Worm (Caenorhabditis elegans): Measurements from ENCODE around the gene F14F7.4.

DNA sequence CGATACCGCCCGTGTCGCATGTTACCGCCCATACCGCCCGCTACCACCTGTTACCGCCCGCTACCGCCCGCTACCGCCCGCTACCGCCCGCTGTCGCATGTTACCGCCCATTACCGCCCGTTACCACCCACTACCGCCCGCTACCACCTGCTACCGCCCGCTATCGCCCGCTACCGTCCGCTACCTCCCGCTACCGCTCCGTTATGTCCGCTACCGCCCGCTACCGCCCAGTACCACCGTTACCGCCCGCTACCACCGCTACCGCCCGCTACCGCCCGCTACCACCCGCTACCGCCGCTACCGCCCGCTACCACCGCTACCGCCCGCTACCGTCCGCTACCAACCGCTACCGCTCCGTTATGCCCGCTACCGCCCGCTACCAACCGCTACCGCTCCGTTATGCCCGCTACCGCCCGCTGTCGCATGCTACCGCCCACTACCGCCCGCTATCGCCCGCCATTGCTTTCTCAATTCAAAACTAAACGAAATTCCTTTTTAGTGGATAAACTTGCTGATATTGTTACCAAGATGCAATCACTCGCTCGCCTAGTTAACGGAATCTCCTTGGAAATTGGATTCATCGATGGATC, 3.0 kb upstream of the F14F7.4 start:
- no peak for TF ChIP-seq ama-1 (optimal IDR thresholded peaks at IDR 0.05)
- no peak for TF ChIP-seq tbx-37 (GFP tag; conservative IDR thresholded peaks at IDR 0.05)
- no peak for TF ChIP-seq F13C5.2 (tag; optimal IDR thresholded peaks at IDR 0.05)

Data from whole organism, early embryonic.